Fruit fly (Drosophila melanogaster): ENCODE measurements around the gene Nup93-2.
A peak's percentile ranks its signal among the peaks of the same experiment; 100 is the strongest.

Nup93-2 gene

DNA sequence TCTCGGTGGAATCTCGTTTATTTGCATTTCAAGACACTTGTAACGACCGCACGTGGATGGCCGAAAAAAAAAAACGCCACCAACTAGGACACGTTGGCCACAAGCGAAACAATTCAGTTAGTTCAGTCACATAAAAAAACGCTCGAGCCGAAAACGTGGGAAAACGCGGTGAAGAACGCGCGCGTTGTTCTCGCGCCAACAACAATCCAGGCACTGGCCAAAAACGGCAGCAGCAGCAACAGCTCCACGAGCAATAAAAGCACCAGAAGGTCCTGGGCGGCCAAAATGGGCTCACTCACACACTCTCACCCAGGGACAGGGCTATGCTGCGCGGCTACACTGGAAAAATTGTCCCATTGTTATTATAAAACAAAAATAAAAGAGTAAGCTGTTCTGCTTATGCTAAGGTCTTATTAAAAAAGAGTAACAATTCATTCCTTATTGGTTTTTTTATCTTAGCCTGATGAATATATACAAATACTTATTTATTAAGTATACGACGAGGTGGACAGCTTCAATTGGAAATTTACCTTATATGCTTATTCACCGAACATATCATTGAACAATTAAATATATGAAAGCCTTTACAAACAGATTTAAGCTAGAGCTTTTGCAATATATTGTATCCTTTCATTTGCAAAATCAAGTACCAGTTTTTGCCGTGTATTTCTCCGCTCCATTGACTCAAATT is 22.8 kb downstream of the Nup93-2 start, which contains the start of gene btsz:
btsz (minus strand) TSS at position 215 of the 691 bp plus-strand sequence.
- TF ChIP-seq pan (optimal IDR thresholded peaks at IDR 0.05) (no peak), sv (GFP tag; optimal IDR thresholded peaks at IDR 0.05) (peak; percentile 27), HLH106 (tag; optimal IDR thresholded peaks at IDR 0.05) (no peak), CG9705 (GFP tag; optimal IDR thresholded peaks at IDR 0.05) (no peak)

- TF ChIP-seq Hnf4 (GFP tag; optimal IDR thresholded peaks at IDR 0.05): no peak
- no peak for TF ChIP-seq dl (GFP tag; optimal IDR thresholded peaks at IDR 0.05; ENCODE audit: insufficient read depth in 1 of 2, partially characterized antibody in 2 of 2)
These were observed 24.8 kb downstream of the Nup93-2 start for dm6 chr3R:14873345-14873744.

DNA sequence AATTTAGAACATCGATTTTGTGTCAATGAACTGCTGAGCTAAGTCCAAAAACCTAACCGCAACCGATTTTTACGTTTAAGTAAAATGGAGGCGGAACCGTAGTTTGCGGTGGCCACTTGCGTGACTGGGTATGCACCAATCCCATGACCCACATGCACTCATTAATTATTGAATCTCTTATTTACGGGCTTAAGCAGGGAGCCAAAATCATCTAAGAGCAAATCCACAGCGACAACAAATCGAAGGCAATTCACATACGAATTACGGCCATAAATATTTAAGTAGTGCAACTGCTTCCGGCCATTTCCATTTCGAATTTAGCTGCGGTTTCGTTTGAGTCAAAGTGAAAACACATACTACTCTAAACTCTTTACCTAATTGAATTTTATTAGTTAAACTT is 33.4 kb downstream of the Nup93-2 start:
- TF ChIP-seq sage (GFP tag; optimal IDR thresholded peaks at IDR 0.05): no peak
- TF ChIP-seq OdsH (GFP tag; optimal IDR thresholded peaks at IDR 0.05): no peak
- no peak for TF ChIP-seq jim (GFP tag; optimal IDR thresholded peaks at IDR 0.05)
- no peak for TF ChIP-seq br (GFP tag; optimal IDR thresholded peaks at IDR 0.05)
- TF ChIP-seq Sp1 (GFP tag; optimal IDR thresholded peaks at IDR 0.05): no peak
- TF ChIP-seq CG32264 (GFP tag; optimal IDR thresholded peaks at IDR 0.05): no peak
- no peak for TF ChIP-seq N (GFP tag; optimal IDR thresholded peaks at IDR 0.05)
- no peak for TF ChIP-seq Dfd (GFP tag; optimal IDR thresholded peaks at IDR 0.05)

DNA sequence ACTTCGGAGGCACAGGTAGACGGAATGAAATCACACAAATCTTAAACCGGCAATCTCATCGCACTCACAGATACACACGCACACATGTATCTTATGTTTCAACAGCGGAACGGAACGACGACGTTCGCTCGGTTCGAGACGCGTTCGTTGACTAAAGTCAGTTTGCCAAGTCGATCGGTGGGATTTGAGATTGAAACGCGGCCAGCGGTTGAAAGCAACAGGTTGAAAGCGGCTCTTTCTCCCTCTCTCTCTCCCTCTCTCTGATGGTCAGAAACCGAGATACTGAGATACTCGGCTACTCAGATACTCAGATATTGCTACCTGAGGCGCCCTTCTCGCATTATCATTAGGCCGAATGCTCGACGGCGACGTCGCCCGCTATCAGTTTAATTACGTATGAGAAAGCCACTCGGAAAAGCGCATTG is 44.4 kb downstream of the Nup93-2 start:
- TF ChIP-seq brk (GFP tag; optimal IDR thresholded peaks at IDR 0.05) (peak; percentile 80), Jra (GFP tag; optimal IDR thresholded peaks at IDR 0.05) (peak; percentile 35), dl (GFP tag; optimal IDR thresholded peaks at IDR 0.05; ENCODE audit: insufficient read depth in 1 of 2, partially characterized antibody in 2 of 2) (peak; percentile 40 to 61), usp (GFP tag; optimal IDR thresholded peaks at IDR 0.05) (no peak), rgr (GFP tag; optimal IDR thresholded peaks at IDR 0.05) (peak; percentile 68), Hr83 (GFP tag; optimal IDR thresholded peaks at IDR 0.05; ENCODE audit: poor library complexity, severe bottlenecking) (peak; percentile 82), Rel (GFP tag; optimal IDR thresholded peaks at IDR 0.05) (peak; percentile 29), Rel (tag; optimal IDR thresholded peaks at IDR 0.05) (peak; percentile 45), Hr78 (GFP tag; optimal IDR thresholded peaks at IDR 0.05) (no peak), Sp1 (GFP tag; optimal IDR thresholded peaks at IDR 0.05) (peak; percentile 60), CG32264 (GFP tag; optimal IDR thresholded peaks at IDR 0.05) (no peak), sv (GFP tag; optimal IDR thresholded peaks at IDR 0.05) (no peak), Dif (GFP tag; optimal IDR thresholded peaks at IDR 0.05; ENCODE audit: partially characterized antibody) (peak; percentile 41), psq (GFP tag; optimal IDR thresholded peaks at IDR 0.05) (peak; percentile 50), ey (GFP tag; optimal IDR thresholded peaks at IDR 0.05) (peak; percentile 17), Hnf4 (GFP tag; optimal IDR thresholded peaks at IDR 0.05) (peak; percentile 56), h (GFP tag; optimal IDR thresholded peaks at IDR 0.05) (peak; percentile 74), br (GFP tag; optimal IDR thresholded peaks at IDR 0.05) (peak; percentile 73), CrebA (GFP tag; optimal IDR thresholded peaks at IDR 0.05; ENCODE audit: borderline replicate concordance) (peak; percentile 25), GATAd (GFP tag; optimal IDR thresholded peaks at IDR 0.05) (no peak), jim (GFP tag; optimal IDR thresholded peaks at IDR 0.05) (peak; percentile 38), HLH106 (tag; optimal IDR thresholded peaks at IDR 0.05) (peak; percentile 21), OdsH (GFP tag; optimal IDR thresholded peaks at IDR 0.05) (peak; percentile 69), CG9705 (GFP tag; optimal IDR thresholded peaks at IDR 0.05) (peak; percentile 21), dsf (GFP tag; optimal IDR thresholded peaks at IDR 0.05; ENCODE audit: borderline replicate concordance) (no peak), foxo (GFP tag; optimal IDR thresholded peaks at IDR 0.05) (peak in 1 of 2 experiments; percentile 49), Abd-B (GFP tag; optimal IDR thresholded peaks at IDR 0.05) (no peak), Mio (GFP tag; optimal IDR thresholded peaks at IDR 0.05) (no peak), Myc (optimal IDR thresholded peaks at IDR 0.05) (no peak), pan (optimal IDR thresholded peaks at IDR 0.05) (no peak), fru (GFP tag; optimal IDR thresholded peaks at IDR 0.05) (peak; percentile 68), Vsx2 (GFP tag; optimal IDR thresholded peaks at IDR 0.05; ENCODE audit: partially characterized antibody) (peak; percentile 87), N (GFP tag; optimal IDR thresholded peaks at IDR 0.05) (no peak), dmrt93B (GFP tag; optimal IDR thresholded peaks at IDR 0.05) (no peak), lola (GFP tag; optimal IDR thresholded peaks at IDR 0.05) (no peak), tai (GFP tag; optimal IDR thresholded peaks at IDR 0.05) (no peak), woc (GFP tag; optimal IDR thresholded peaks at IDR 0.05) (peak; percentile 9), Dfd (GFP tag; optimal IDR thresholded peaks at IDR 0.05) (no peak), sage (GFP tag; optimal IDR thresholded peaks at IDR 0.05) (no peak)
